Fruit fly (Drosophila melanogaster) whole organism, embryonic: ENCODE measurements around the gene Theg.

ENCODE experiments used
- Atf3 ChIP-seq: fragments of 200-800 bp; sonication (Bioruptor generic); optimal IDR thresholded peaks from 3 replicates; lab custom pipeline; 2016; ENCODE audit warnings: missing biosample characterization, missing genetic modification characterization
- Atf6 ChIP-seq: fragments of 200-800 bp; sonication (Bioruptor generic); IDR thresholded peaks from 2 replicates; pipeline ENCODE4 v1.3.6; 2022; ENCODE audit warnings: missing biosample characterization, missing genetic modification characterization
- BtbVII ChIP-seq: fragments of 200-800 bp; sonication (Bioruptor generic); optimal IDR thresholded peaks from 3 replicates; lab custom pipeline; 2017; ENCODE audit warnings: missing biosample characterization, mild to moderate bottlenecking, missing genetic modification characterization
- CG10366 ChIP-seq: fragments of 200-800 bp; sonication (Bioruptor generic); IDR thresholded peaks from 2 replicates; pipeline ENCODE4 v1.3.6; 2022; ENCODE audit warnings: missing biosample characterization, missing genetic modification characterization
- CG10959 ChIP-seq: fragments of 200-800 bp; sonication (Bioruptor generic); IDR thresholded peaks from 2 replicates; pipeline ENCODE4 v1.3.6; 2022; ENCODE audit warnings: missing biosample characterization, missing genetic modification characterization
- CG11456 ChIP-seq: fragments of 200-800 bp; sonication (Bioruptor generic); IDR thresholded peaks from 3 replicates; pipeline ENCODE4 v1.3.6; 2022; ENCODE audit warnings: missing biosample characterization, missing genetic modification characterization
- CG11696 ChIP-seq: fragments of 200-800 bp; sonication (Bioruptor generic); IDR thresholded peaks from 2 replicates; pipeline ENCODE4 v1.3.6; 2022; ENCODE audit warnings: missing biosample characterization, missing genetic modification characterization
- CG13296 ChIP-seq: fragments of 200-800 bp; sonication (Bioruptor generic); optimal IDR thresholded peaks from 3 replicates; lab custom pipeline; 2018; ENCODE audit warnings: missing biosample characterization, mild to moderate bottlenecking, missing genetic modification characterization
- CG13424 ChIP-seq: fragments of 200-800 bp; sonication (Bioruptor generic); optimal IDR thresholded peaks from 2 replicates; lab custom pipeline; 2019; ENCODE audit warnings: missing biosample characterization, mild to moderate bottlenecking, missing genetic modification characterization, moderate library complexity
- CG14710 ChIP-seq: fragments of 200-800 bp; sonication (Bioruptor generic); optimal IDR thresholded peaks from 3 replicates; lab custom pipeline; 2019; ENCODE audit warnings: missing biosample characterization, mild to moderate bottlenecking, missing genetic modification characterization, moderate library complexity
- CG16779 ChIP-seq: fragments of 200-800 bp; sonication (Bioruptor generic); IDR thresholded peaks from 2 replicates; pipeline ENCODE4 v1.3.6; 2022; ENCODE audit warnings: missing biosample characterization, missing genetic modification characterization
- CG17568 ChIP-seq: fragments of 200-800 bp; sonication (Bioruptor generic); optimal IDR thresholded peaks from 2 replicates; lab custom pipeline; 2018; ENCODE audit warnings: missing biosample characterization, mild to moderate bottlenecking, missing genetic modification characterization, moderate library complexity
- CG2199 ChIP-seq: fragments of 200-800 bp; sonication (Bioruptor generic); IDR thresholded peaks from 3 replicates; pipeline ENCODE4 v1.3.6; 2022; ENCODE audit warnings: missing biosample characterization, missing genetic modification characterization
- CG31224 ChIP-seq: fragments of 200-800 bp; sonication (Bioruptor generic); IDR thresholded peaks from 2 replicates; pipeline ENCODE4 v1.3.6; 2022; ENCODE audit warnings: missing biosample characterization, missing genetic modification characterization
- CG6254 ChIP-seq: fragments of 200-800 bp; sonication (Bioruptor generic); optimal IDR thresholded peaks from 3 replicates; lab custom pipeline; 2017; ENCODE audit warnings: mild to moderate bottlenecking, missing biosample characterization, missing genetic modification reagents, missing genetic modification characterization
- CG6854 ChIP-seq: fragments of 200-800 bp; sonication (Bioruptor generic); optimal IDR thresholded peaks from 3 replicates; lab custom pipeline; 2017; ENCODE audit warnings: missing biosample characterization, mild to moderate bottlenecking, missing genetic modification characterization
- CG7372 ChIP-seq: fragments of 200-800 bp; sonication (Bioruptor generic); IDR thresholded peaks from 2 replicates; pipeline ENCODE4 v1.3.6; 2022; ENCODE audit warnings: missing biosample characterization, missing genetic modification characterization
- CG8290 ChIP-seq, 3 experiments: fragments of 200-800 bp; sonication (Bioruptor generic); optimal IDR thresholded peaks; 2 replicates each; lab custom pipeline; 2016 to 2019; ENCODE audit warnings: missing biosample characterization in 3 of 3, missing genetic modification characterization in 3 of 3, mild to moderate bottlenecking in 2 of 3, moderate library complexity in 1 of 3
- CG8765 ChIP-seq: fragments of 200-800 bp; sonication (Bioruptor generic); IDR thresholded peaks from 2 replicates; pipeline ENCODE4 v1.3.6; 2022; ENCODE audit warnings: missing biosample characterization, missing genetic modification characterization
- CG9609 ChIP-seq: fragments of 200-800 bp; sonication (Bioruptor generic); optimal IDR thresholded peaks from 3 replicates; lab custom pipeline; 2016; ENCODE audit warnings: missing biosample characterization, missing genetic modification characterization
- CG9727 ChIP-seq: fragments of 200-800 bp; sonication (Bioruptor generic); optimal IDR thresholded peaks from 3 replicates; lab custom pipeline; 2017; ENCODE audit warnings: missing biosample characterization, mild to moderate bottlenecking, missing genetic modification characterization
- CG9876 ChIP-seq: fragments of 200-800 bp; sonication (Bioruptor generic); optimal IDR thresholded peaks from 2 replicates; lab custom pipeline; 2016; ENCODE audit warnings: missing biosample characterization, missing genetic modification characterization
- Chrac-16 ChIP-seq: fragments of 200-800 bp; sonication (Bioruptor generic); optimal IDR thresholded peaks from 3 replicates; lab custom pipeline; 2016; ENCODE audit warnings: missing biosample characterization, missing genetic modification characterization
- CoRest ChIP-seq: fragments of 200-800 bp; sonication (Bioruptor generic); optimal IDR thresholded peaks from 3 replicates; lab custom pipeline; 2018; ENCODE audit warnings: missing biosample characterization, mild to moderate bottlenecking, missing genetic modification characterization, moderate library complexity
- Dp ChIP-seq: fragments of 200-800 bp; sonication (Bioruptor generic); optimal IDR thresholded peaks from 2 replicates; lab custom pipeline; 2018; ENCODE audit warnings: missing biosample characterization, mild to moderate bottlenecking, missing genetic modification characterization, moderate library complexity
- Eip74EF ChIP-seq, 2 experiments: fragments of 200-800 bp in 1 of 2; fragments of >200 bp in 1 of 2; sonication (Bioruptor generic) in 1 of 2; optimal IDR thresholded peaks; 2 replicates each; lab custom pipeline; 2017 to 2019; ENCODE audit warnings: missing biosample characterization in 2 of 2, missing genetic modification characterization in 2 of 2, mild to moderate bottlenecking in 1 of 2, moderate library complexity in 1 of 2
- Elba2 ChIP-seq: fragments of 200-800 bp; sonication (Bioruptor generic); optimal IDR thresholded peaks from 3 replicates; lab custom pipeline; 2016; ENCODE audit warnings: missing biosample characterization, missing genetic modification characterization
- Ets65A ChIP-seq: fragments of 200-800 bp; sonication (Bioruptor generic); peaks from one replicate; lab custom pipeline; 2016; ENCODE audit warnings: missing biosample characterization, missing genetic modification characterization
- GATAe ChIP-seq: fragments of 200-800 bp; sonication (Bioruptor generic); conservative IDR thresholded peaks from 2 replicates; pipeline ENCODE4 v1.3.6; 2022; ENCODE audit warnings: missing biosample characterization, missing genetic modification characterization
- HHEX ChIP-seq: fragments of 200-800 bp; sonication (Bioruptor generic); optimal IDR thresholded peaks from 3 replicates; lab custom pipeline; 2017; ENCODE audit warnings: missing biosample characterization, mild to moderate bottlenecking, missing genetic modification characterization, missing genetic modification reagents
- HLH3B ChIP-seq: fragments of 200-800 bp; sonication (Bioruptor generic); IDR thresholded peaks from 2 replicates; pipeline ENCODE4 v1.3.6; 2022; ENCODE audit warnings: missing biosample characterization, missing genetic modification characterization
- Jarid2 ChIP-seq: fragments of 200-800 bp; sonication (Bioruptor generic); optimal IDR thresholded peaks from 3 replicates; lab custom pipeline; 2017; ENCODE audit warnings: mild to moderate bottlenecking, missing biosample characterization, missing genetic modification reagents, missing genetic modification characterization
- Rx ChIP-seq: fragments of 200-800 bp; sonication (Bioruptor generic); IDR thresholded peaks from 2 replicates; pipeline ENCODE4 v1.3.6; 2022; ENCODE audit warnings: missing biosample characterization, missing genetic modification characterization
- Sox100B ChIP-seq: fragments of 200-800 bp; sonication (Bioruptor generic); optimal IDR thresholded peaks from 3 replicates; lab custom pipeline; 2018; ENCODE audit warnings: missing biosample characterization, mild to moderate bottlenecking, missing genetic modification characterization
- Xbp1 ChIP-seq: fragments of 200-800 bp; sonication (Bioruptor generic); optimal IDR thresholded peaks from 3 replicates; lab custom pipeline; 2016; ENCODE audit warnings: missing biosample characterization, mild to moderate bottlenecking, missing genetic modification characterization
- ap ChIP-seq: fragments of 200-800 bp; sonication (Bioruptor generic); IDR thresholded peaks from 2 replicates; pipeline ENCODE4 v1.3.6; 2022; ENCODE audit warnings: missing biosample characterization, missing genetic modification characterization
- ash1 ChIP-seq: fragments of 200-800 bp; sonication (Bioruptor generic); optimal IDR thresholded peaks from 2 replicates; lab custom pipeline; 2018; ENCODE audit warnings: missing biosample characterization, mild to moderate bottlenecking, missing genetic modification characterization
- chif ChIP-seq, 2 experiments: fragments of 200-800 bp; sonication (Bioruptor generic); optimal IDR thresholded peaks; 3 replicates each; lab custom pipeline; 2016; ENCODE audit warnings: missing biosample characterization in 2 of 2, missing genetic modification characterization in 2 of 2
- chm ChIP-seq: fragments of 200-800 bp; sonication (Bioruptor generic); IDR thresholded peaks from 2 replicates; pipeline ENCODE4 v1.3.6; 2022; ENCODE audit warnings: missing biosample characterization, missing genetic modification characterization
- ci ChIP-seq: fragments of 200-800 bp; sonication (Bioruptor generic); IDR thresholded peaks from 3 replicates; pipeline ENCODE4 v1.3.6; 2022; ENCODE audit warnings: missing biosample characterization, missing genetic modification characterization
- fd64A ChIP-seq: fragments of 200-800 bp; sonication (Bioruptor generic); optimal IDR thresholded peaks from 3 replicates; lab custom pipeline; 2018; ENCODE audit warnings: missing biosample characterization, mild to moderate bottlenecking, missing genetic modification characterization
- gcm2 ChIP-seq: fragments of 200-800 bp; sonication (Bioruptor generic); optimal IDR thresholded peaks from 2 replicates; lab custom pipeline; 2016; ENCODE audit warnings: missing biosample characterization, missing genetic modification characterization
- hkb ChIP-seq, 2 experiments: fragments of 200-800 bp in 1 of 2; fragments of >200 bp in 1 of 2; sonication (Bioruptor generic) in 1 of 2; IDR thresholded peaks in 1 of 2; optimal IDR thresholded peaks in 1 of 2; 2 replicates each; pipeline versions ENCODE4 v1.3.6 to Lab custom; 2017 to 2022; ENCODE audit warnings: missing biosample characterization in 1 of 2, missing genetic modification characterization in 1 of 2
- lov ChIP-seq, 2 experiments: fragments of 200-800 bp in 1 of 2; fragments of >200 bp in 1 of 2; sonication (Bioruptor generic) in 1 of 2; IDR thresholded peaks in 1 of 2; optimal IDR thresholded peaks in 1 of 2; 2 replicates in 1 of 2; 3 replicates in 1 of 2; pipeline versions ENCODE4 v1.3.6 to Lab custom; 2017 to 2022; ENCODE audit warnings: missing biosample characterization in 1 of 2, missing genetic modification characterization in 1 of 2
- onecut ChIP-seq: fragments of 200-800 bp; sonication (Bioruptor generic); IDR thresholded peaks from 2 replicates; pipeline ENCODE4 v1.3.6; 2022; ENCODE audit warnings: missing biosample characterization, missing genetic modification characterization
- org-1 ChIP-seq: fragments of 200-800 bp; sonication (Bioruptor generic); optimal IDR thresholded peaks from 2 replicates; lab custom pipeline; 2017; ENCODE audit warnings: missing biosample characterization, missing genetic modification characterization
- phol ChIP-seq: fragments of 200-800 bp; sonication (Bioruptor generic); optimal IDR thresholded peaks from 3 replicates; lab custom pipeline; 2018; ENCODE audit warnings: missing biosample characterization, mild to moderate bottlenecking, missing genetic modification characterization, moderate library complexity
- prd ChIP-seq, 3 experiments: fragments of >200 bp in 2 of 3; fragments of 200-800 bp in 1 of 3; sonication (Bioruptor generic) in 1 of 3; optimal IDR thresholded peaks in 2 of 3; IDR thresholded peaks in 1 of 3; 2 replicates in 2 of 3; 3 replicates in 1 of 3; pipeline versions ENCODE4 v1.3.6 to Lab custom; 2017 to 2022; ENCODE audit warnings: missing biosample characterization in 1 of 3, missing genetic modification characterization in 1 of 3
- zfh2 ChIP-seq: fragments of 200-800 bp; sonication (Bioruptor generic); optimal IDR thresholded peaks from 2 replicates; lab custom pipeline; 2016; ENCODE audit warnings: missing biosample characterization, missing genetic modification characterization

The Theg gene

dm6 chr3R:22023041-22023626, 8.6 kb downstream of the Theg start, which contains the start of the genes Mitofilin and mRpL35 (continued):
- peak; percentile 55 for TF ChIP-seq phol
- TF ChIP-seq BtbVII (GFP tag; lab: Kevin White, UChicago) = no peak
- no peak for TF ChIP-seq CG2199 (GFP tag; lab: Robert Waterston, UW)
- no peak for TF ChIP-seq CG6254 (GFP tag; lab: Kevin White, UChicago)
- TF ChIP-seq CG9609 (GFP tag; lab: Kevin White, UChicago) = peak; percentile 68
- TF ChIP-seq CG11456 (GFP tag; lab: Robert Waterston, UW) = no peak
- no peak for TF ChIP-seq fd64A
- TF ChIP-seq Jarid2 = no peak
- TF ChIP-seq HHEX (GFP tag; lab: Kevin White, UChicago) = no peak
- no peak for TF ChIP-seq CG6854
- no peak for TF ChIP-seq HLH3B (GFP tag; lab: Robert Waterston, UW)
- TF ChIP-seq CG9727 = peak; percentile 37
- TF ChIP-seq CG8765 = peak; percentile 19; the same call in 1 of the 2 replicates
- TF ChIP-seq chm (GFP tag; lab: Robert Waterston, UW) = no peak
- TF ChIP-seq Atf3 (GFP tag; lab: Kevin White, UChicago) = no peak
- TF ChIP-seq Elba2 (GFP tag; lab: Kevin White, UChicago) = no peak
- peak; percentile 64 for TF ChIP-seq CG14710 (tag; lab: Kevin White, UChicago)
- no peak for TF ChIP-seq CG31224 (GFP tag; lab: Robert Waterston, UW)
- no peak for TF ChIP-seq Eip74EF (GFP tag; optimal IDR thresholded peaks at IDR 0.05; lab: Kevin White, UChicago)
- no peak for TF ChIP-seq ap (GFP tag; lab: Robert Waterston, UW)
- TF ChIP-seq CG10959 (GFP tag; lab: Robert Waterston, UW) = no peak
- no peak for TF ChIP-seq CG16779
- TF ChIP-seq Sox100B = no peak
- no peak for TF ChIP-seq CG11696 (GFP tag; lab: Robert Waterston, UW)
- no peak for TF ChIP-seq CG17568
- TF ChIP-seq ci = no peak
- no peak for TF ChIP-seq gcm2 (GFP tag; lab: Kevin White, UChicago)
- TF ChIP-seq ash1 = no peak
- peak; percentile 67 for TF ChIP-seq CoRest (tag; lab: Kevin White, UChicago)
- peak; percentile 3; the same call in 1 of the 2 replicates for TF ChIP-seq onecut (GFP tag; lab: Robert Waterston, UW)
- no peak for TF ChIP-seq Atf6 (GFP tag; lab: Robert Waterston, UW)
- TF ChIP-seq Rx = no peak
- TF ChIP-seq chif (GFP tag; optimal IDR thresholded peaks at IDR 0.05; lab: Kevin White, UChicago) = peak; percentile 36 to 52
- no peak for TF ChIP-seq CG10366
- TF ChIP-seq Chrac-16 = peak; percentile 35
- TF ChIP-seq prd (optimal IDR thresholded peaks at IDR 0.05; lab: Kevin White, UChicago) = no peak
- TF ChIP-seq prd (GFP tag; IDR thresholded peaks at IDR 0.05; lab: Robert Waterston, UW) = no peak
- TF ChIP-seq Xbp1 (GFP tag; lab: Kevin White, UChicago) = peak; percentile 56
- TF ChIP-seq org-1 = no peak
- TF ChIP-seq Ets65A (GFP tag; lab: Kevin White, UChicago) = peak; percentile 90
- peak; percentile 43 for TF ChIP-seq CG9876 (GFP tag; lab: Kevin White, UChicago)
- TF ChIP-seq CG7372 = no peak
- TF ChIP-seq GATAe (GFP tag; lab: Robert Waterston, UW) = peak; percentile 47; the same call in 1 of the 2 replicates
- no peak for TF ChIP-seq CG13296
- TF ChIP-seq CG13424 = peak; percentile 37
- no peak for TF ChIP-seq Dp
- peak; percentile 55 for TF ChIP-seq CG8290 (GFP tag; optimal IDR thresholded peaks at IDR 0.05; lab: Kevin White, UChicago)
- TF ChIP-seq CG8290 (tag; optimal IDR thresholded peaks at IDR 0.05; lab: Kevin White, UChicago) = peak in 1 of 2 experiments; percentile 48
- no peak for TF ChIP-seq hkb (optimal IDR thresholded peaks at IDR 0.05; lab: Kevin White, UChicago)
- TF ChIP-seq hkb (GFP tag; IDR thresholded peaks at IDR 0.05; lab: Robert Waterston, UW) = no peak
- no peak for TF ChIP-seq lov (optimal IDR thresholded peaks at IDR 0.05; lab: Kevin White, UChicago)
- no peak for TF ChIP-seq lov (GFP tag; IDR thresholded peaks at IDR 0.05; lab: Robert Waterston, UW)
- peak; percentile 81 for TF ChIP-seq zfh2 (GFP tag; lab: Kevin White, UChicago)
